Fruit fly (Drosophila melanogaster): Measurements from ENCODE around the gene CG31546.

CG31546 gene

DNA sequence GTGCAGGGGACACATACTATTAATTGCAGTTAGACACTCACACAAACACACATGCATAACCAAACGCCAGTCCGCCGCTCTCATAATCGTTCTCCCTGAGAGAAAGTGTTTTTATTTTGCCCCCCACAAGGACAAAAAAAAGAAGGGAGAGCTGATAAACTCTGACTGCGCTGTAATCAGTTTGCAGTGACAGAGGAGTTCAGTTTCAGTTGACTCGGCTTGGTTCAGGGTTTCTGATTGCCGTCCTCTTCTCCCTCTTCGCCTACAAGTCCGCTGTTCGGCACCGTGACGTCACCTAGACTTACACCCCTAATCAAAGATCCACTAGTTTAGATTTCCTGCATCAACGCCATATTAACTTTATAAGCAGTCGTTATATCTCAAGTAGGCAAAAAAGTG is 35.8 kb upstream of the CG31546 start:
- TF ChIP-seq CG32121 (GFP tag; IDR thresholded peaks at IDR 0.05) (no peak), CG14655 (GFP tag; optimal IDR thresholded peaks at IDR 0.05) (peak; percentile 20), Ets98B (GFP tag; IDR thresholded peaks at IDR 0.05) (no peak), Snoo (tag; optimal IDR thresholded peaks at IDR 0.05) (no peak), EcR (GFP tag; optimal IDR thresholded peaks at IDR 0.05) (peak; percentile 75), CG4496 (GFP tag; IDR thresholded peaks at IDR 0.05) (peak; percentile 59; the same call in 1 of the 3 replicates), CG9948 (tag; optimal IDR thresholded peaks at IDR 0.05) (no peak), Pif1A (GFP tag; optimal IDR thresholded peaks at IDR 0.05) (no peak), CG34367 (tag; optimal IDR thresholded peaks at IDR 0.05) (peak; percentile 8), Pif1B (GFP tag; optimal IDR thresholded peaks at IDR 0.05) (no peak), gl (tag; optimal IDR thresholded peaks at IDR 0.05) (peak; percentile 1), CG12605 (GFP tag; IDR thresholded peaks at IDR 0.05) (peak; percentile 59), CG13204 (GFP tag; optimal IDR thresholded peaks at IDR 0.05) (no peak), CG8159 (tag; optimal IDR thresholded peaks at IDR 0.05) (no peak), CG10348 (GFP tag; IDR thresholded peaks at IDR 0.05) (no peak), fd96Ca (GFP tag; IDR thresholded peaks at IDR 0.05) (no peak; the same call in 2 of the 3 replicates)

DNA sequence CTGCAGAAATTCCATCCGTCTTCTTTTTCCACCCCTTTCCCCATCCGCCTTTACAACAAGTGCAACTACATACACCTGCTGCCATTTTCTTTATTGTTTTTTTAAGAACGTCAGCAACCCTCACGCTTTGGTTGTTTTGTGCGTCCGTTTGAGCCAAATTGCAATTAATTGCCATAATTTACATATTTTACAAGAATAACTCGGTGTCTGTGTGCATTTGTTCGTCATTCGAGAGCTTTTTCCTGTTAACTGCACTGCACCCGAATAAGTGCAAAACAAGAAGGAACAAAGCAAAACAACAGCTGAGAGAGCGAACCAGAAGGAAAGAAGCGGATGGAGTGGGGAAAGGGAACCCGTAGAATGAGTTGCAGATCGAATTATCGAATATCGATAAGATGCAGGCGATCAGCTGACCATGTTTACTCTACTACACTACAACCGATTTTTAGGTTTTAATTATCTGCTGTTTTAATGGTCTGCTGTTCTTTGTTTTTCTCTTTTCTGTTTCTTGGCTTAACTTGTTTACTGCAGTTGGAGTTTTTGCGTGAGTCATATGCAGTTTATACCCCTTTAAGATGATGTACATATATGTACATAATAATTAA is 35.3 kb upstream of the CG31546 start:
- peak; percentile 33 for TF ChIP-seq CG14655 (GFP tag; optimal IDR thresholded peaks at IDR 0.05)
- peak; percentile 0 for TF ChIP-seq CG17806 (tag; optimal IDR thresholded peaks at IDR 0.05)
- TF ChIP-seq CG8159 (tag; optimal IDR thresholded peaks at IDR 0.05), result peak; percentile 18
- TF ChIP-seq CG15710 (tag; optimal IDR thresholded peaks at IDR 0.05), result peak; percentile 24
- peak; percentile 30 for TF ChIP-seq gl (tag; optimal IDR thresholded peaks at IDR 0.05)
- TF ChIP-seq Pif1B (GFP tag; optimal IDR thresholded peaks at IDR 0.05), result no peak
- no peak for TF ChIP-seq CG4496 (GFP tag; IDR thresholded peaks at IDR 0.05)

DNA sequence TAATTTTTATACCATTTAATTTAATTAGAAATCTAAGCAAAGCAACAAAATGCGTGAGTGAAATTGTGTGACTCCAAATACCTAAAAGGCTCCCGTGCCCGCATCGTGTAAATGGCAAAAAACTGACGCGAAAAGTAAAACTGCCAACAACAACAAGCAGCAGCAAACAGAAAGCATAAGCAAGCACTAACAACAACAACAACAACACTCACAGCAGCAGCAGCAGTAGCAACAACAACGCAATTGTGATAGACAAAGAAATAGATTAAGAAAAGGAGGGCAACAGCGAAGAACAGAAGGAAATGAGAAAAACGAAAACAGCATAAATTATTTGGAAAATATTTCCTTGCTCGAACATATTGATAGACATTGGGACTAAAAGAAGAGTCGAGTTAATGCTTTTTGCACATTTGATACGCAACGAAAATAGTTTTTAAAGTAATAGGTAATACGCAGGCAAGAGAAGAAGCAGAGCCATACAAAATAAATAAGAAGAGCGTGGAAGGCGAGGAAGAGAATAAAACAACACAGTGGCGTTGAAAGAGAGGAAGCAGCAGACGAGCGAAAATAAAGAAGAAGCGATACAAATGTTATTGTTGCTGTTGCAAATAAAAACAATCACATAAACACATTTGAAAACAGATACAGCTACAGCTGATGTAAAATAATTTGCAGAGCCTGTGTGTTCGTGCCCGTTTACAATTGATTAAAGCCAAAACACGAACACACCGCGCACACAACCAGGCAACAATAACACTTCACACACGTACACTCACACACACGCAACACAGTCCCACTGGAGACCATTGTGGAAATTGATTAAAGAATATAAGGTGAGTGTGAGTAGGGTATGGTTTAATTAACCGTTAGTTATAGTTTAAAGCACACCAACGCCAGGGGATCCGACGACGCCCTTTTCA is 34.6 kb upstream of the CG31546 start:
- TF ChIP-seq CG8159 (tag; optimal IDR thresholded peaks at IDR 0.05) (no peak), D1 (tag; optimal IDR thresholded peaks at IDR 0.05) (no peak), Pif1B (GFP tag; optimal IDR thresholded peaks at IDR 0.05) (no peak), rn (GFP tag; IDR thresholded peaks at IDR 0.05) (no peak), Pif1A (GFP tag; optimal IDR thresholded peaks at IDR 0.05) (no peak), gl (tag; optimal IDR thresholded peaks at IDR 0.05) (no peak), CG34367 (tag; optimal IDR thresholded peaks at IDR 0.05) (no peak), CG8301 (tag; optimal IDR thresholded peaks at IDR 0.05) (no peak), CG9948 (tag; optimal IDR thresholded peaks at IDR 0.05) (no peak), Ets98B (GFP tag; IDR thresholded peaks at IDR 0.05) (no peak), CG17806 (tag; optimal IDR thresholded peaks at IDR 0.05) (no peak), fd96Ca (GFP tag; IDR thresholded peaks at IDR 0.05) (no peak), Snoo (tag; optimal IDR thresholded peaks at IDR 0.05) (no peak), CG13204 (GFP tag; optimal IDR thresholded peaks at IDR 0.05) (no peak), CG32121 (GFP tag; IDR thresholded peaks at IDR 0.05) (no peak), CG14655 (GFP tag; optimal IDR thresholded peaks at IDR 0.05) (no peak), CG10348 (GFP tag; IDR thresholded peaks at IDR 0.05) (no peak), CG15710 (tag; optimal IDR thresholded peaks at IDR 0.05) (no peak), CG12605 (GFP tag; IDR thresholded peaks at IDR 0.05) (no peak), CG4496 (GFP tag; IDR thresholded peaks at IDR 0.05) (no peak)

DNA sequence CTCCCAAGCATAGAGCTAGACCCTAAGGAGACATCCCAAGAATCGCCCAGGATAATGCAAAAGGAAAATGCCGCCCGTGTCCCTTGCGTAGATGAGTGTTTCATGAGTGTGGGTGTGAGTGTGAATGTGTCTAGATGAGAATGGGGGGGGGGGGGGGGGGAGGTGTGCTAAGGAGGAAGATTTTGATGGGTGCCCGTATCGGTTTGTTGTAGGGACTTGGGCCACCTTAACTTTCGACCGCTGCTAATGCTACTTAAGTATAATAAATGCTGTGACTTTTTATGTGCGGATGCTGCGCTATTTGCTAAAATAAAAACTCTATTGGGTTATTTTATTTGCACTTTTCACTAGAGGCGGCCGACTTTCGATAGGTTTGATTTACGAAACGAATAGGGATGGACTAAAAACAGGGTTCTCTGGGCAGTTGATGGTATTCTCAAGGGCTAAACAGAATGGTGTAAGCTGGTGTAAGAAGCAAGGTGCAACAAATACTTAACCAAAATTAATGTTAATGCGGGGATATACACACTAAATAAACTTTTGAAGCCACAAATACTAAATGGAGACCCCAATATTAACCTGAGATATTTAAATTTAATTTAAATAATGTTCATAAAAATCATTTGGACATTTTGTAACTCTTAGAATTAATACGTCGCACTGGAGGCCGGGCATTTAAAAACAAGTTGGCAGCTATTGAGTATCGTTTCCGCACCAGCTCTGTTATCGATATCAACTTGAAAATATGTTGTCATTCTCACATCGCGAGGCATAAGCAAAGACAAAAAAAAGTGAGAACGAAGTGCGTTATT is 33.7 kb upstream of the CG31546 start, which contains the start of the genes Xe7 and Atg17:
Gene Xe7, minus strand, starts transcription at position 407 of the 812 bp plus-strand sequence.
Gene Atg17, plus strand, starts transcription at position 786 of the 812 bp plus-strand sequence.
- no peak for TF ChIP-seq EcR (GFP tag; optimal IDR thresholded peaks at IDR 0.05)
- TF ChIP-seq CG15710 (tag; optimal IDR thresholded peaks at IDR 0.05), result peak; percentile 92
- TF ChIP-seq CG34367 (tag; optimal IDR thresholded peaks at IDR 0.05), result peak; percentile 80
- TF ChIP-seq CG17806 (tag; optimal IDR thresholded peaks at IDR 0.05), result peak; percentile 86
- TF ChIP-seq CG4496 (GFP tag; IDR thresholded peaks at IDR 0.05), result peak; percentile 90
- TF ChIP-seq fd96Ca (GFP tag; IDR thresholded peaks at IDR 0.05), result peak; percentile 93
- peak; percentile 85 for TF ChIP-seq Ets98B (GFP tag; IDR thresholded peaks at IDR 0.05)
- TF ChIP-seq CG9948 (tag; optimal IDR thresholded peaks at IDR 0.05), result peak; percentile 89
- peak; percentile 89 for TF ChIP-seq Snoo (tag; optimal IDR thresholded peaks at IDR 0.05)
- peak; percentile 86 for TF ChIP-seq CG8301 (tag; optimal IDR thresholded peaks at IDR 0.05)
- TF ChIP-seq rn (GFP tag; IDR thresholded peaks at IDR 0.05), result peak; percentile 83
- TF ChIP-seq CG8159 (tag; optimal IDR thresholded peaks at IDR 0.05), result peak; percentile 88
- TF ChIP-seq gl (tag; optimal IDR thresholded peaks at IDR 0.05), result peak; percentile 39
- peak; percentile 88 for TF ChIP-seq CG32121 (GFP tag; IDR thresholded peaks at IDR 0.05)
- TF ChIP-seq D1 (tag; optimal IDR thresholded peaks at IDR 0.05), result no peak
- TF ChIP-seq CG13204 (GFP tag; optimal IDR thresholded peaks at IDR 0.05), result no peak
- peak; percentile 60 for TF ChIP-seq CG12605 (GFP tag; IDR thresholded peaks at IDR 0.05)
- peak; percentile 87 for TF ChIP-seq Pif1A (GFP tag; optimal IDR thresholded peaks at IDR 0.05)
- TF ChIP-seq CG10348 (GFP tag; IDR thresholded peaks at IDR 0.05), result peak; percentile 79; the same call in 1 of the 2 replicates
- peak; percentile 83 for TF ChIP-seq Pif1B (GFP tag; optimal IDR thresholded peaks at IDR 0.05)
- no peak for TF ChIP-seq CG14655 (GFP tag; optimal IDR thresholded peaks at IDR 0.05)

Measured in whole organism, pupa.